Worm (Caenorhabditis elegans): Measurements from ENCODE around the gene T05H10.8.

- TF ChIP-seq aly-2 (tag; optimal IDR thresholded peaks at IDR 0.05) (no peak), nhr-28 (tag; optimal IDR thresholded peaks at IDR 0.05) (no peak)
Observed at ce11 chrII:8093914-8094313, 35.0 kb downstream of the T05H10.8 start.
